Worm (Caenorhabditis elegans) whole organism, L4/young adult: ENCODE data around the gene H14N18.2.

Experiments
- dao-5 ChIP-seq: sonication (generic microtip); optimal IDR thresholded peaks from 2 replicates; lab custom pipeline; 2016; ENCODE audit warnings: missing genotype, missing genetic modification characterization, moderate library complexity, missing compliant biosample characterization
- him-1 ChIP-seq: sonication (generic microtip); optimal IDR thresholded peaks from 2 replicates; lab custom pipeline; 2016; ENCODE audit warnings: missing genotype, missing genetic modification reagents, missing genetic modification characterization, missing compliant biosample characterization

DNA sequence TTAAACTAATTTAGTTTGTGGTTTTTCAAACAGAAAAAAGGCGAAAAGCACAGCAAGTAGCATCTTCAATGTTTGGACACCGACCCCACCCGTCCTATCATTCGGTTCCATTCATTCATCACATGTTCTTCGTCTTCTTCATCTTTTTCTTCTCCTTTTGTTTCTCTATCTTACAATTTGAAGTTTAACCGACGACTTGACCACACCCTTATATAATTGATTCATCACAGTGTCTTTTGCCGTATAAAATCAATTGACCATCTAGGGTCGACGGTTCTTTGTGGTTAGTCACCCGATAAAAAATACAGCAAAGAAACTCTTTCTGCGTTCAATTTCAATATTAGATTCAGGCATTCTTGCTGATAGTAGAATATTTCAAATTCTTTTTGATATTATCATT lies 2.7 kb downstream of the H14N18.2 start:
- TF ChIP-seq dao-5 (tag; lab: Kevin White, UChicago) = no peak
- no peak for TF ChIP-seq him-1 (tag; lab: Kevin White, UChicago)
